Worm (Caenorhabditis elegans) whole organism, late embryonic: ENCODE measurements around the gene pph-6.

Source experiments
- ahr-1 ChIP-seq: sonication (generic microtip); optimal IDR thresholded peaks from 2 replicates; lab custom pipeline; 2016; ENCODE audit warnings: missing genetic modification characterization, missing compliant biosample characterization
- ceh-18 ChIP-seq: sonication (generic microtip); optimal IDR thresholded peaks from 2 replicates; lab custom pipeline; 2016; ENCODE audit warnings: missing genetic modification characterization, missing compliant biosample characterization
- ceh-9 ChIP-seq: sonication (generic microtip); optimal IDR thresholded peaks from 2 replicates; lab custom pipeline; 2016; ENCODE audit warnings: mild to moderate bottlenecking, missing genetic modification characterization, inconsistent platforms, missing compliant biosample characterization
- nhr-11 ChIP-seq: fragments of 150-350 bp; optimal IDR thresholded peaks from 2 replicates; lab custom pipeline; 2014; ENCODE audit warnings: missing biosample characterization, missing genetic modification characterization
- tbx-2 ChIP-seq: sonication (generic microtip); optimal IDR thresholded peaks from 2 replicates; lab custom pipeline; 2016; ENCODE audit warnings: missing genetic modification characterization, missing compliant biosample characterization

DNA sequence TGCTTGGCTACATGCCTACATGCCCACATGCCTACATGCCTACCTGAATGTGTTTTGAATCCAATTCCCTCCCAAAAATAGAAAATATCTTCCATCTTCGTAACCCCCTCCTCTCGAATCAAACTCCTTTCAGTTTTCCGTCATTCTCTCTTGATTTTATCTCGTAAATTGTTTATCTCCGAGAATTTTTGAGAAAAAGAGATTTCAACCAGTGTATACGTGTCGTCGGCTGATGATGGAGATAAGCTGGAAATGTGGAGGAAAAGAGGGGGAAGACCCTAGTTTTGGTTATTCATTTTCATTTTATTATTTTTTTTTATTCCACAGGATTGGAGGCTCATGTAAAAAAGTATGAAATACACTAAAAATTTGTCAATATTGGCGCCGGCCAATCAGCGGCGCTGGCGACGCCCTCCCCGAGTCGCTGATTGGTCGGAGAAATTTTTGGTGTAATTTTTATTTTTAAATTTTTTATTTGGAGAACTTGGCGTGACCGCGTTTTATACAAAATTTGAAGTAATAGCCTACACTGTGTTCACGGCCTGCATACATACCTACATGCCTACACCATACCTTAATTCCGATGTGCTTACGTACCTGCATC is 17.4 kb downstream of the pph-6 start:
- TF ChIP-seq ceh-9 (tag; lab: Kevin White, UChicago) (no peak), tbx-2 (no peak), nhr-11 (tag; lab: Kevin White, UChicago) (no peak), ceh-18 (tag; lab: Kevin White, UChicago) (no peak), ahr-1 (tag; lab: Kevin White, UChicago) (no peak)
